Fruit fly (Drosophila melanogaster) whole organism, embryonic: ENCODE measurements around the gene Hs6st.

Experiments used
- Adf1 ChIP-seq: fragments of 200-800 bp; sonication (Bioruptor generic); IDR thresholded peaks from 2 replicates; pipeline ENCODE4 v1.3.6; 2022; ENCODE audit warnings: missing biosample characterization, missing genetic modification characterization
- CG10979 ChIP-seq: fragments of 200-800 bp; sonication (Bioruptor generic); optimal IDR thresholded peaks from 2 replicates; lab custom pipeline; 2018; ENCODE audit warnings: missing biosample characterization, mild to moderate bottlenecking, missing genetic modification characterization, moderate library complexity
- CG11093 ChIP-seq: fragments of 200-800 bp; sonication (Bioruptor generic); IDR thresholded peaks from 3 replicates; pipeline ENCODE4 v1.3.6; 2022; ENCODE audit warnings: missing biosample characterization, missing genetic modification characterization
- CG11398 ChIP-seq: fragments of 200-800 bp; sonication (Bioruptor generic); optimal IDR thresholded peaks from 2 replicates; lab custom pipeline; 2016; ENCODE audit warnings: missing biosample characterization, missing genetic modification characterization
- CG1233 ChIP-seq: fragments of 200-800 bp; sonication (Bioruptor generic); optimal IDR thresholded peaks from 4 replicates; lab custom pipeline; 2018; ENCODE audit warnings: missing biosample characterization, mild to moderate bottlenecking, missing genetic modification characterization
- CG13624 ChIP-seq: fragments of 200-800 bp; sonication (Bioruptor generic); optimal IDR thresholded peaks from 2 replicates; lab custom pipeline; 2016; ENCODE audit warnings: missing biosample characterization, missing genetic modification characterization
- CG14014 ChIP-seq: fragments of 200-800 bp; sonication (Bioruptor generic); IDR thresholded peaks from 2 replicates; pipeline ENCODE4 v1.3.6; 2022; ENCODE audit warnings: missing biosample characterization, missing genetic modification characterization
- CG15479 ChIP-seq: fragments of 200-800 bp; sonication (Bioruptor generic); optimal IDR thresholded peaks from 3 replicates; lab custom pipeline; 2019; ENCODE audit warnings: missing biosample characterization, mild to moderate bottlenecking, missing genetic modification characterization, moderate library complexity
- CG17568 ChIP-seq: fragments of 200-800 bp; sonication (Bioruptor generic); optimal IDR thresholded peaks from 2 replicates; lab custom pipeline; 2018; ENCODE audit warnings: missing biosample characterization, mild to moderate bottlenecking, missing genetic modification characterization, moderate library complexity
- CG17802 ChIP-seq: fragments of 200-800 bp; sonication (Bioruptor generic); optimal IDR thresholded peaks from 2 replicates; lab custom pipeline; 2018; ENCODE audit warnings: missing biosample characterization, mild to moderate bottlenecking, missing genetic modification characterization, moderate library complexity
- CG1792 ChIP-seq: fragments of 200-800 bp; sonication (Bioruptor generic); optimal IDR thresholded peaks from 2 replicates; lab custom pipeline; 2016; ENCODE audit warnings: missing biosample characterization, missing genetic modification characterization
- CG18476 ChIP-seq: fragments of 200-800 bp; sonication (Bioruptor generic); optimal IDR thresholded peaks from 2 replicates; lab custom pipeline; 2016; ENCODE audit warnings: missing biosample characterization, mild to moderate bottlenecking, missing genetic modification characterization
- CG18599 ChIP-seq: fragments of 200-800 bp; sonication (Bioruptor generic); optimal IDR thresholded peaks from 3 replicates; lab custom pipeline; 2017; ENCODE audit warnings: missing biosample characterization, missing genetic modification characterization, mild to moderate bottlenecking, moderate library complexity, missing genetic modification reagents
- CG2120 ChIP-seq: fragments of 200-800 bp; sonication (Bioruptor generic); optimal IDR thresholded peaks from 3 replicates; lab custom pipeline; 2016; ENCODE audit warnings: missing biosample characterization, missing genetic modification characterization
- CG30020 ChIP-seq: fragments of 200-800 bp; optimal IDR thresholded peaks from 2 replicates; lab custom pipeline; 2019; ENCODE audit warnings: missing biosample characterization, mild to moderate bottlenecking, missing genetic modification characterization, moderate library complexity
- CG34224 ChIP-seq: fragments of 200-800 bp; sonication (Bioruptor generic); IDR thresholded peaks from 3 replicates; pipeline ENCODE4 v1.3.6; 2022; ENCODE audit warnings: missing biosample characterization, missing genetic modification characterization; ENCODE audit not compliant: partially characterized antibody
- CG4328 ChIP-seq: fragments of 200-800 bp; sonication (Bioruptor generic); optimal IDR thresholded peaks from 3 replicates; lab custom pipeline; 2017; ENCODE audit warnings: missing biosample characterization, missing genetic modification reagents, missing genetic modification characterization
- CG43689 ChIP-seq: fragments of 200-800 bp; sonication (Bioruptor generic); IDR thresholded peaks from 2 replicates; pipeline ENCODE4 v1.3.6; 2022; ENCODE audit warnings: missing biosample characterization, missing genetic modification characterization
- CG6175 ChIP-seq: fragments of 200-800 bp; sonication (Bioruptor generic); IDR thresholded peaks from 3 replicates; pipeline ENCODE4 v1.3.6; 2022; ENCODE audit warnings: missing biosample characterization, missing genetic modification characterization
- CG6689 ChIP-seq: fragments of 200-800 bp; sonication (Bioruptor generic); IDR thresholded peaks from 2 replicates; pipeline ENCODE4 v1.3.6; 2022; ENCODE audit warnings: missing biosample characterization, missing genetic modification characterization
- CG6765 ChIP-seq: fragments of 200-800 bp; sonication (Bioruptor generic); optimal IDR thresholded peaks from 3 replicates; lab custom pipeline; 2017; ENCODE audit warnings: missing biosample characterization, mild to moderate bottlenecking, missing genetic modification characterization
- CG7786 ChIP-seq: fragments of 200-800 bp; sonication (Bioruptor generic); optimal IDR thresholded peaks from 2 replicates; lab custom pipeline; 2016; ENCODE audit warnings: missing biosample characterization, missing genetic modification characterization
- CG7928 ChIP-seq: fragments of 200-800 bp; sonication (Bioruptor generic); optimal IDR thresholded peaks from 2 replicates; lab custom pipeline; 2017; ENCODE audit warnings: missing biosample characterization, mild to moderate bottlenecking, missing genetic modification characterization
- CG7987 ChIP-seq: fragments of 200-800 bp; sonication (Bioruptor generic); optimal IDR thresholded peaks from 2 replicates; lab custom pipeline; 2018; ENCODE audit warnings: missing biosample characterization, mild to moderate bottlenecking, missing genetic modification characterization, moderate library complexity
- Dad ChIP-seq: fragments of 200-800 bp; sonication (Bioruptor generic); optimal IDR thresholded peaks from 3 replicates; lab custom pipeline; 2016; ENCODE audit warnings: missing biosample characterization, missing genetic modification characterization
- E2f1 ChIP-seq: fragments of 200-800 bp; sonication (Bioruptor generic); IDR thresholded peaks from 2 replicates; pipeline ENCODE4 v1.3.6; 2022; ENCODE audit warnings: missing biosample characterization, missing genetic modification characterization
- Fer2 ChIP-seq: fragments of 200-800 bp; sonication (Bioruptor generic); optimal IDR thresholded peaks from 2 replicates; lab custom pipeline; 2018; ENCODE audit warnings: missing biosample characterization, mild to moderate bottlenecking, missing genetic modification characterization, moderate library complexity
- Hsf ChIP-seq: fragments of 200-800 bp; sonication (Bioruptor generic); optimal IDR thresholded peaks from 3 replicates; lab custom pipeline; 2016; ENCODE audit warnings: missing biosample characterization, missing genetic modification characterization
- Mad ChIP-seq: fragments of 200-800 bp; sonication (Bioruptor generic); optimal IDR thresholded peaks from 2 replicates; lab custom pipeline; 2016; ENCODE audit warnings: missing biosample characterization, missing genetic modification characterization
- Myb ChIP-seq: fragments of 200-800 bp; sonication (Bioruptor generic); optimal IDR thresholded peaks from 2 replicates; lab custom pipeline; 2016; ENCODE audit warnings: missing biosample characterization, missing genetic modification characterization
- Neu2 ChIP-seq: fragments of 200-800 bp; sonication (Bioruptor generic); optimal IDR thresholded peaks from 3 replicates; lab custom pipeline; 2016; ENCODE audit warnings: missing biosample characterization, missing genetic modification characterization, borderline replicate concordance
- PHDP ChIP-seq: fragments of 200-800 bp; sonication (Bioruptor generic); optimal IDR thresholded peaks from 3 replicates; lab custom pipeline; 2018; ENCODE audit warnings: missing biosample characterization, mild to moderate bottlenecking, missing genetic modification characterization, moderate library complexity
- Poxn ChIP-seq: fragments of 200-800 bp; sonication (Bioruptor generic); IDR thresholded peaks from 2 replicates; pipeline ENCODE4 v1.3.6; 2022; ENCODE audit warnings: missing biosample characterization, missing genetic modification characterization
- Xrp1 ChIP-seq: fragments of 200-800 bp; sonication (Bioruptor generic); IDR thresholded peaks from 2 replicates; pipeline ENCODE4 v1.3.6; 2022; ENCODE audit warnings: missing biosample characterization, missing genetic modification characterization
- bigmax ChIP-seq: fragments of 200-800 bp; sonication (Bioruptor generic); optimal IDR thresholded peaks from 2 replicates; lab custom pipeline; 2018; ENCODE audit warnings: missing biosample characterization, mild to moderate bottlenecking, missing genetic modification characterization
- btn ChIP-seq: fragments of 200-800 bp; sonication (Bioruptor generic); optimal IDR thresholded peaks from 2 replicates; lab custom pipeline; 2016; ENCODE audit warnings: missing biosample characterization, missing genetic modification characterization
- cato ChIP-seq: fragments of 200-800 bp; sonication (Bioruptor generic); optimal IDR thresholded peaks from 2 replicates; lab custom pipeline; 2016; ENCODE audit warnings: missing biosample characterization, missing genetic modification characterization, borderline replicate concordance
- ftz-f1 ChIP-seq: fragments of 200-800 bp; sonication (Bioruptor generic); optimal IDR thresholded peaks from 2 replicates; lab custom pipeline; 2016; ENCODE audit warnings: missing biosample characterization, missing genetic modification characterization
- gcm ChIP-seq: fragments of 200-800 bp; sonication (Bioruptor generic); optimal IDR thresholded peaks from 2 replicates; lab custom pipeline; 2019; ENCODE audit warnings: missing biosample characterization, mild to moderate bottlenecking, missing genetic modification characterization, moderate library complexity
- h ChIP-seq: fragments of >200 bp; optimal IDR thresholded peaks from 2 replicates; lab custom pipeline; 2017
- ham ChIP-seq: fragments of 200-800 bp; sonication (Bioruptor generic); IDR thresholded peaks from 2 replicates; pipeline ENCODE4 v1.3.6; 2022; ENCODE audit warnings: missing biosample characterization, missing genetic modification characterization
- hth ChIP-seq: fragments of >200 bp; optimal IDR thresholded peaks from 2 replicates; lab custom pipeline; 2017; ENCODE audit warnings: inconsistent platforms
- lbe ChIP-seq: fragments of 200-800 bp; sonication (Bioruptor generic); optimal IDR thresholded peaks from 2 replicates; lab custom pipeline; 2016; ENCODE audit warnings: missing biosample characterization, mild to moderate bottlenecking, missing genetic modification characterization
- lmd ChIP-seq: fragments of 200-800 bp; sonication (Bioruptor generic); IDR thresholded peaks from 2 replicates; pipeline ENCODE4 v1.3.6; 2022; ENCODE audit warnings: missing biosample characterization, missing genetic modification characterization
- lola ChIP-seq, 3 experiments: fragments of >200 bp in 2 of 3; fragments of 200-800 bp in 1 of 3; sonication (Bioruptor generic) in 1 of 3; optimal IDR thresholded peaks; 2 replicates each; lab custom pipeline; 2017 to 2019; ENCODE audit warnings: missing biosample characterization in 3 of 3, missing genetic modification characterization in 3 of 3, mild to moderate bottlenecking in 1 of 3, moderate library complexity in 1 of 3
- pan ChIP-seq, 4 experiments: fragments of >200 bp in 3 of 4; fragments of 200-800 bp in 1 of 4; sonication (Bioruptor generic) in 1 of 4; optimal IDR thresholded peaks in 3 of 4; IDR thresholded peaks in 1 of 4; 2 replicates each; pipeline versions ENCODE4 v1.3.6 to Lab custom; 2017 to 2022; ENCODE audit warnings: missing biosample characterization in 2 of 4, missing genetic modification characterization in 2 of 4, mixed read lengths in 1 of 4
- pnt ChIP-seq: fragments of 200-800 bp; sonication (Bioruptor generic); optimal IDR thresholded peaks from 3 replicates; lab custom pipeline; 2016; ENCODE audit warnings: missing biosample characterization, missing genetic modification characterization
- pzg ChIP-seq: fragments of 200-800 bp; sonication (Bioruptor generic); optimal IDR thresholded peaks from 3 replicates; lab custom pipeline; 2018; ENCODE audit warnings: missing biosample characterization, mild to moderate bottlenecking, missing genetic modification characterization, moderate library complexity
- sim ChIP-seq: fragments of 200-800 bp; sonication (Bioruptor generic); IDR thresholded peaks from 2 replicates; pipeline ENCODE4 v1.3.6; 2022; ENCODE audit warnings: missing biosample characterization, missing genetic modification characterization
- so ChIP-seq: fragments of 200-800 bp; sonication (Bioruptor generic); IDR thresholded peaks from 3 replicates; pipeline ENCODE4 v1.3.6; 2022; ENCODE audit warnings: missing biosample characterization, missing genetic modification characterization

Hs6st gene

dm6 chr3R:19904865-19905373 is 103.4 kb downstream of the Hs6st start, which contains the start of the genes Surf6 and RhoGAP92B (continued):
- peak; percentile 65 for TF ChIP-seq CG2120 (GFP tag; lab: Kevin White, UChicago)
- no peak for TF ChIP-seq pnt (GFP tag; lab: Kevin White, UChicago)
- peak; percentile 53 for TF ChIP-seq CG10979 (tag; lab: Kevin White, UChicago)
- TF ChIP-seq CG43689 (GFP tag; lab: Robert Waterston, UW) = no peak
- TF ChIP-seq ham = no peak
- no peak for TF ChIP-seq Neu2 (GFP tag; lab: Kevin White, UChicago)
- TF ChIP-seq Dad (GFP tag; lab: Kevin White, UChicago) = peak; percentile 50
- peak; percentile 57 for TF ChIP-seq CG7786 (GFP tag; lab: Kevin White, UChicago)
- TF ChIP-seq lbe (GFP tag; lab: Kevin White, UChicago) = peak; percentile 17
- peak; percentile 62 for TF ChIP-seq Myb
- peak; percentile 71 for TF ChIP-seq Hsf
- TF ChIP-seq CG6175 (GFP tag; lab: Robert Waterston, UW) = no peak
- no peak for TF ChIP-seq h (lab: Kevin White, UChicago)
- TF ChIP-seq CG1792 (GFP tag; lab: Kevin White, UChicago) = peak; percentile 3
- peak; percentile 63 for TF ChIP-seq Mad (GFP tag; lab: Kevin White, UChicago)
- peak; percentile 9; the same call in 1 of the 3 replicates for TF ChIP-seq CG11093
- TF ChIP-seq hth (lab: Kevin White, UChicago) = no peak
- TF ChIP-seq CG13624 (GFP tag; lab: Kevin White, UChicago) = peak; percentile 73
- TF ChIP-seq cato (GFP tag; lab: Kevin White, UChicago) = no peak
- no peak for TF ChIP-seq btn (GFP tag; lab: Kevin White, UChicago)
- no peak for TF ChIP-seq CG34224 (GFP tag; lab: Robert Waterston, UW)
- peak; percentile 63 for TF ChIP-seq CG7928 (GFP tag; lab: Kevin White, UChicago)
- TF ChIP-seq gcm (GFP tag; lab: Kevin White, UChicago) = peak; percentile 63
- peak; percentile 33 for TF ChIP-seq bigmax (GFP tag; lab: Kevin White, UChicago)
- TF ChIP-seq Adf1 (GFP tag; lab: Robert Waterston, UW) = peak; percentile 52
- TF ChIP-seq PHDP (tag; lab: Kevin White, UChicago) = peak; percentile 55
- TF ChIP-seq Poxn = no peak
- TF ChIP-seq CG15479 (GFP tag; lab: Kevin White, UChicago) = no peak
- no peak for TF ChIP-seq pan (optimal IDR thresholded peaks at IDR 0.05; lab: Kevin White, UChicago)
- TF ChIP-seq pan (GFP tag; optimal IDR thresholded peaks at IDR 0.05 in 1 of 2, IDR thresholded peaks at IDR 0.05 in 1 of 2) = peak in 1 of 2 experiments; percentile 30
- peak in 1 of 3 experiments; percentile 44 for TF ChIP-seq lola (GFP tag; optimal IDR thresholded peaks at IDR 0.05; lab: Kevin White, UChicago)
- TF ChIP-seq CG17802 (tag; lab: Kevin White, UChicago) = peak; percentile 44
- peak; percentile 51; the same call in 1 of the 2 replicates for TF ChIP-seq E2f1 (GFP tag; lab: Robert Waterston, UW)
- peak; percentile 35 for TF ChIP-seq CG7987 (GFP tag; lab: Kevin White, UChicago)
- peak; percentile 45; the same call in 1 of the 2 replicates for TF ChIP-seq CG14014 (GFP tag; lab: Robert Waterston, UW)
- TF ChIP-seq so = peak; percentile 53; the same call in 1 of the 3 replicates
- TF ChIP-seq CG18476 (GFP tag; lab: Kevin White, UChicago) = peak; percentile 23
- peak; percentile 32 for TF ChIP-seq CG11398 (GFP tag; lab: Kevin White, UChicago)
- peak; percentile 8 for TF ChIP-seq Fer2 (tag; lab: Kevin White, UChicago)
- peak; percentile 75 for TF ChIP-seq CG6765 (GFP tag; lab: Kevin White, UChicago)
- peak; percentile 50; the same call in 1 of the 2 replicates for TF ChIP-seq Xrp1 (GFP tag; lab: Robert Waterston, UW)
- TF ChIP-seq lmd = peak; percentile 58; the same call in 1 of the 2 replicates
- TF ChIP-seq CG17568 (GFP tag; lab: Kevin White, UChicago) = peak; percentile 79
- peak; percentile 64 for TF ChIP-seq CG4328
- TF ChIP-seq CG18599 (GFP tag; lab: Kevin White, UChicago) = peak; percentile 83
- TF ChIP-seq pzg (GFP tag; lab: Kevin White, UChicago) = peak; percentile 95
- peak; percentile 65 for TF ChIP-seq CG1233 (GFP tag; lab: Kevin White, UChicago)
- peak; percentile 51 for TF ChIP-seq CG30020 (tag; lab: Kevin White, UChicago)
- peak; percentile 57 for TF ChIP-seq CG6689 (GFP tag; lab: Robert Waterston, UW)
- TF ChIP-seq sim = 0 out of 2 replicates have a peak, but pooled peaks have one; percentile 8
- TF ChIP-seq ftz-f1 (GFP tag; lab: Kevin White, UChicago) = peak; percentile 51
